Worm (Caenorhabditis elegans) whole organism, late embryonic: ENCODE data around the gene mbr-1.

ENCODE experiments used
- fkh-10 ChIP-seq: fragments of 150-350 bp; optimal IDR thresholded peaks from 2 replicates; lab custom pipeline; 2014; ENCODE audit warnings: missing biosample characterization, missing genetic modification reagents, missing genetic modification characterization
- pat-9 ChIP-seq: fragments of 200-800 bp; sonication (Bioruptor generic); optimal IDR thresholded peaks from 2 replicates; lab custom pipeline; 2018; ENCODE audit warnings: mild to moderate bottlenecking, missing genetic modification characterization, moderate library complexity, missing compliant biosample characterization
- unc-3 ChIP-seq, 2 experiments: fragments of 200-800 bp in 1 of 2; sonication (Bioruptor generic) in 1 of 2; sonication (generic microtip) in 1 of 2; conservative IDR thresholded peaks in 1 of 2; optimal IDR thresholded peaks in 1 of 2; 2 replicates each; pipeline versions ENCODE4 v1.3.6 to Lab custom; 2016 to 2022; ENCODE audit warnings: missing compliant biosample characterization in 2 of 2, missing genetic modification characterization in 2 of 2, missing genetic modification reagents in 1 of 2

DNA sequence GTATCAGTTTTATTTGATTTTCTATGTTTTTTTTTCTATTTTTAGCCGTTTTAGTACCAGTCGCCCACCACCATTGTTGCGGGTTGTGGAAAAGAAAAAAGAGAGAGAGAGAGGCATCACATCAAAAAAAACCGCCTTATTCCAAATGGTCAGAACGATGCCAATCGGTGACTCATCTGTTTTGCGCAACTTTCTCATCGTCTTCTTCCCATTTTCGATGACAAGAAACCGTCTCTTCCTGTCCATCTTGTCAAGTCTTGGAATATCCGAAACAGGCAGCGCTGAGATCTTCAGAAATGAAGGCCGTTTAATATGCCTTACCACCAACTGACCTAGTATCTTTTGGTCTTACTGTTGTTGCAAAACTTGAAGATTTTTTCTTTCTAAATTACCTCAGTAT is 35.4 kb downstream of the mbr-1 start:
- TF ChIP-seq unc-3 (GFP tag; conservative IDR thresholded peaks at IDR 0.05; lab: Robert Waterston, UW) (no peak), unc-3 (tag; optimal IDR thresholded peaks at IDR 0.05; lab: Kevin White, UChicago) (no peak), fkh-10 (GFP tag; lab: Kevin White, UChicago) (no peak), pat-9 (no peak)
